Fruit fly (Drosophila melanogaster) whole organism, embryonic: ENCODE measurements around the gene CG14154.

Experiments
- Bdp1 ChIP-seq: fragments of 200-800 bp; sonication (Bioruptor generic); optimal IDR thresholded peaks from 3 replicates; lab custom pipeline; 2016; ENCODE audit warnings: missing biosample characterization, missing genetic modification characterization
- CG10654 ChIP-seq: fragments of 200-800 bp; sonication (Bioruptor generic); optimal IDR thresholded peaks from 2 replicates; lab custom pipeline; 2016; ENCODE audit warnings: missing biosample characterization, missing genetic modification characterization
- CG11398 ChIP-seq: fragments of 200-800 bp; sonication (Bioruptor generic); optimal IDR thresholded peaks from 2 replicates; lab custom pipeline; 2016; ENCODE audit warnings: missing biosample characterization, missing genetic modification characterization
- CG11504 ChIP-seq: fragments of 200-800 bp; sonication (Bioruptor generic); optimal IDR thresholded peaks from 3 replicates; lab custom pipeline; 2019; ENCODE audit warnings: missing biosample characterization, mild to moderate bottlenecking, missing genetic modification characterization, moderate library complexity
- CG1529 ChIP-seq: fragments of 200-800 bp; sonication (Bioruptor generic); optimal IDR thresholded peaks from 3 replicates; lab custom pipeline; 2018; ENCODE audit warnings: missing biosample characterization, missing genetic modification characterization
- CG18011 ChIP-seq: fragments of 200-800 bp; sonication (Bioruptor generic); optimal IDR thresholded peaks from 2 replicates; lab custom pipeline; 2017; ENCODE audit warnings: missing biosample characterization, missing genetic modification characterization, mild to moderate bottlenecking, moderate library complexity, missing genotype
- CG1832 ChIP-seq: fragments of 200-800 bp; sonication (Bioruptor generic); optimal IDR thresholded peaks from 2 replicates; lab custom pipeline; 2017; ENCODE audit warnings: missing biosample characterization, mild to moderate bottlenecking, missing genetic modification characterization, inconsistent platforms
- CG31441 ChIP-seq: fragments of 200-800 bp; sonication (Bioruptor generic); IDR thresholded peaks from 2 replicates; pipeline ENCODE4 v1.3.6; 2022; ENCODE audit warnings: missing biosample characterization, missing genetic modification characterization
- CG3163 ChIP-seq: fragments of 200-800 bp; sonication (Bioruptor generic); optimal IDR thresholded peaks from 3 replicates; lab custom pipeline; 2016; ENCODE audit warnings: missing biosample characterization, missing genetic modification characterization
- CG32772 ChIP-seq: fragments of 200-800 bp; sonication (Bioruptor generic); IDR thresholded peaks from 2 replicates; pipeline ENCODE4 v1.3.6; 2022; ENCODE audit warnings: missing biosample characterization, missing genetic modification characterization
- CG4730 ChIP-seq: fragments of 200-800 bp; sonication (Bioruptor generic); IDR thresholded peaks from 2 replicates; pipeline ENCODE4 v1.3.6; 2022; ENCODE audit warnings: missing biosample characterization, missing genetic modification characterization
- CG4820 ChIP-seq: fragments of 200-800 bp; sonication (Bioruptor generic); optimal IDR thresholded peaks from 3 replicates; lab custom pipeline; 2016; ENCODE audit warnings: missing biosample characterization, missing genetic modification characterization
- CG5953 ChIP-seq: fragments of 200-800 bp; sonication (Bioruptor generic); IDR thresholded peaks from 2 replicates; pipeline ENCODE4 v1.3.6; 2022; ENCODE audit warnings: missing biosample characterization, missing genetic modification characterization
- CG6813 ChIP-seq: fragments of 200-800 bp; sonication (Bioruptor generic); optimal IDR thresholded peaks from 2 replicates; lab custom pipeline; 2017; ENCODE audit warnings: missing biosample characterization, missing genetic modification characterization, mild to moderate bottlenecking, moderate library complexity, missing genetic modification reagents
- CG7372 ChIP-seq: fragments of 200-800 bp; sonication (Bioruptor generic); IDR thresholded peaks from 2 replicates; pipeline ENCODE4 v1.3.6; 2022; ENCODE audit warnings: missing biosample characterization, missing genetic modification characterization
- CG7556 ChIP-seq: fragments of 200-800 bp; sonication (Bioruptor generic); optimal IDR thresholded peaks from 2 replicates; lab custom pipeline; 2017; ENCODE audit warnings: missing biosample characterization, mild to moderate bottlenecking, missing genetic modification characterization
- CG7987 ChIP-seq: fragments of 200-800 bp; sonication (Bioruptor generic); optimal IDR thresholded peaks from 2 replicates; lab custom pipeline; 2018; ENCODE audit warnings: missing biosample characterization, mild to moderate bottlenecking, missing genetic modification characterization, moderate library complexity
- CG8089 ChIP-seq: fragments of 200-800 bp; sonication (Bioruptor generic); optimal IDR thresholded peaks from 3 replicates; lab custom pipeline; 2016; ENCODE audit warnings: missing biosample characterization, missing genetic modification characterization
- Camta ChIP-seq: fragments of 200-800 bp; sonication (Bioruptor generic); optimal IDR thresholded peaks from 2 replicates; lab custom pipeline; 2016; ENCODE audit warnings: missing biosample characterization, missing genetic modification characterization
- Dip2 ChIP-seq: fragments of 200-800 bp; sonication (Bioruptor generic); IDR thresholded peaks from 2 replicates; pipeline ENCODE4 v1.3.6; 2022; ENCODE audit warnings: missing biosample characterization, missing genetic modification characterization
- Doc2 ChIP-seq: fragments of 200-800 bp; sonication (Bioruptor generic); IDR thresholded peaks from 2 replicates; pipeline ENCODE4 v1.3.6; 2022; ENCODE audit warnings: missing biosample characterization, missing genetic modification characterization
- Fer1 ChIP-seq: fragments of 200-800 bp; sonication (Bioruptor generic); optimal IDR thresholded peaks from 2 replicates; lab custom pipeline; 2017; ENCODE audit warnings: missing biosample characterization, mild to moderate bottlenecking, missing genetic modification characterization
- Gug ChIP-seq: fragments of 200-800 bp; sonication (Bioruptor generic); IDR thresholded peaks from 4 replicates; pipeline ENCODE4 v1.3.6; 2022; ENCODE audit warnings: missing biosample characterization, missing genetic modification characterization
- Hey ChIP-seq: fragments of 200-800 bp; sonication (Bioruptor generic); optimal IDR thresholded peaks from 3 replicates; lab custom pipeline; 2018; ENCODE audit warnings: missing biosample characterization, mild to moderate bottlenecking, missing genetic modification characterization
- Hr78 ChIP-seq, 2 experiments: fragments of 200-800 bp in 1 of 2; fragments of >200 bp in 1 of 2; sonication (Bioruptor generic) in 1 of 2; optimal IDR thresholded peaks; 2 replicates each; lab custom pipeline; 2017 to 2019; ENCODE audit warnings: missing biosample characterization in 2 of 2, missing genetic modification characterization in 2 of 2, mild to moderate bottlenecking in 1 of 2, moderate library complexity in 1 of 2
- Max ChIP-seq: fragments of 200-800 bp; sonication (Bioruptor generic); optimal IDR thresholded peaks from 2 replicates; lab custom pipeline; 2016; ENCODE audit warnings: missing biosample characterization, mild to moderate bottlenecking, missing genetic modification characterization
- TFAM ChIP-seq: fragments of 200-800 bp; sonication (Bioruptor generic); optimal IDR thresholded peaks from 2 replicates; lab custom pipeline; 2017; ENCODE audit warnings: missing biosample characterization, missing genetic modification characterization, inconsistent platforms
- Vsx1 ChIP-seq: fragments of 200-800 bp; sonication (Bioruptor generic); optimal IDR thresholded peaks from 2 replicates; lab custom pipeline; 2017; ENCODE audit warnings: missing biosample characterization, mild to moderate bottlenecking, missing genetic modification characterization, missing genetic modification reagents
- Xrp1 ChIP-seq: fragments of 200-800 bp; sonication (Bioruptor generic); IDR thresholded peaks from 2 replicates; pipeline ENCODE4 v1.3.6; 2022; ENCODE audit warnings: missing biosample characterization, missing genetic modification characterization
- ac ChIP-seq: fragments of 200-800 bp; sonication (Bioruptor generic); optimal IDR thresholded peaks from 3 replicates; lab custom pipeline; 2017; ENCODE audit warnings: missing biosample characterization, mild to moderate bottlenecking, missing genetic modification characterization
- caup ChIP-seq: fragments of 200-800 bp; sonication (Bioruptor generic); optimal IDR thresholded peaks from 3 replicates; lab custom pipeline; 2017; ENCODE audit warnings: missing biosample characterization, mild to moderate bottlenecking, missing genetic modification characterization, moderate library complexity; ENCODE audit not compliant: severe bottlenecking
- dati ChIP-seq: fragments of 200-800 bp; sonication (Bioruptor generic); IDR thresholded peaks from 2 replicates; pipeline ENCODE4 v1.3.6; 2022; ENCODE audit warnings: missing biosample characterization, missing genetic modification characterization
- ems ChIP-seq: fragments of 200-800 bp; sonication (Bioruptor generic); optimal IDR thresholded peaks from 3 replicates; lab custom pipeline; 2016; ENCODE audit warnings: missing biosample characterization, missing genetic modification characterization
- esg ChIP-seq: fragments of 200-800 bp; sonication (Bioruptor generic); conservative IDR thresholded peaks from 2 replicates; pipeline ENCODE4 v1.3.6; 2022; ENCODE audit warnings: missing biosample characterization, missing genetic modification characterization
- eve ChIP-seq, 2 experiments: fragments of >200 bp; optimal IDR thresholded peaks; 2 replicates each; lab custom pipeline; 2017; ENCODE audit warnings: missing biosample characterization in 2 of 2, missing genetic modification characterization in 2 of 2
- exex ChIP-seq: fragments of 200-800 bp; sonication (Bioruptor generic); optimal IDR thresholded peaks from 4 replicates; lab custom pipeline; 2018; ENCODE audit warnings: missing biosample characterization, mild to moderate bottlenecking, missing genetic modification characterization, moderate library complexity
- eyg ChIP-seq: fragments of 200-800 bp; sonication (Bioruptor generic); optimal IDR thresholded peaks from 3 replicates; lab custom pipeline; 2016; ENCODE audit warnings: missing biosample characterization, missing genetic modification characterization
- gcm2 ChIP-seq: fragments of 200-800 bp; sonication (Bioruptor generic); optimal IDR thresholded peaks from 2 replicates; lab custom pipeline; 2016; ENCODE audit warnings: missing biosample characterization, missing genetic modification characterization
- jing ChIP-seq: fragments of 200-800 bp; sonication (Bioruptor generic); optimal IDR thresholded peaks from 2 replicates; lab custom pipeline; 2018; ENCODE audit warnings: missing biosample characterization, mild to moderate bottlenecking, missing genetic modification characterization
- lov ChIP-seq, 2 experiments: fragments of 200-800 bp in 1 of 2; fragments of >200 bp in 1 of 2; sonication (Bioruptor generic) in 1 of 2; IDR thresholded peaks in 1 of 2; optimal IDR thresholded peaks in 1 of 2; 2 replicates in 1 of 2; 3 replicates in 1 of 2; pipeline versions ENCODE4 v1.3.6 to Lab custom; 2017 to 2022; ENCODE audit warnings: missing biosample characterization in 1 of 2, missing genetic modification characterization in 1 of 2
- onecut ChIP-seq: fragments of 200-800 bp; sonication (Bioruptor generic); IDR thresholded peaks from 2 replicates; pipeline ENCODE4 v1.3.6; 2022; ENCODE audit warnings: missing biosample characterization, missing genetic modification characterization
- p53 ChIP-seq: fragments of 200-800 bp; sonication (Bioruptor generic); optimal IDR thresholded peaks from 2 replicates; lab custom pipeline; 2016; ENCODE audit warnings: missing biosample characterization, missing genetic modification characterization
- pfk ChIP-seq: fragments of 200-800 bp; sonication (Bioruptor generic); optimal IDR thresholded peaks from 2 replicates; lab custom pipeline; 2018; ENCODE audit warnings: missing biosample characterization, mild to moderate bottlenecking, missing genetic modification characterization, moderate library complexity
- row ChIP-seq: fragments of 200-800 bp; sonication (Bioruptor generic); IDR thresholded peaks from 3 replicates; pipeline ENCODE4 v1.3.6; 2022; ENCODE audit warnings: missing biosample characterization, missing genetic modification characterization
- sisA ChIP-seq: fragments of 200-800 bp; sonication (Bioruptor generic); IDR thresholded peaks from 2 replicates; pipeline ENCODE4 v1.3.6; 2022; ENCODE audit warnings: missing biosample characterization, missing genetic modification characterization
- slp2 ChIP-seq: fragments of 200-800 bp; sonication (Bioruptor generic); optimal IDR thresholded peaks from 2 replicates; lab custom pipeline; 2016; ENCODE audit warnings: missing biosample characterization, missing genetic modification characterization
- zen2 ChIP-seq: fragments of 200-800 bp; sonication (Bioruptor generic); IDR thresholded peaks from 3 replicates; pipeline ENCODE4 v1.3.6; 2022; ENCODE audit warnings: missing biosample characterization, missing genetic modification characterization; ENCODE audit not compliant: partially characterized antibody
- zfh1 ChIP-seq: fragments of 200-800 bp; sonication (Bioruptor generic); IDR thresholded peaks from 3 replicates; pipeline ENCODE4 v1.3.6; 2022; ENCODE audit warnings: missing biosample characterization, missing genetic modification characterization

The CG14154 gene

DNA sequence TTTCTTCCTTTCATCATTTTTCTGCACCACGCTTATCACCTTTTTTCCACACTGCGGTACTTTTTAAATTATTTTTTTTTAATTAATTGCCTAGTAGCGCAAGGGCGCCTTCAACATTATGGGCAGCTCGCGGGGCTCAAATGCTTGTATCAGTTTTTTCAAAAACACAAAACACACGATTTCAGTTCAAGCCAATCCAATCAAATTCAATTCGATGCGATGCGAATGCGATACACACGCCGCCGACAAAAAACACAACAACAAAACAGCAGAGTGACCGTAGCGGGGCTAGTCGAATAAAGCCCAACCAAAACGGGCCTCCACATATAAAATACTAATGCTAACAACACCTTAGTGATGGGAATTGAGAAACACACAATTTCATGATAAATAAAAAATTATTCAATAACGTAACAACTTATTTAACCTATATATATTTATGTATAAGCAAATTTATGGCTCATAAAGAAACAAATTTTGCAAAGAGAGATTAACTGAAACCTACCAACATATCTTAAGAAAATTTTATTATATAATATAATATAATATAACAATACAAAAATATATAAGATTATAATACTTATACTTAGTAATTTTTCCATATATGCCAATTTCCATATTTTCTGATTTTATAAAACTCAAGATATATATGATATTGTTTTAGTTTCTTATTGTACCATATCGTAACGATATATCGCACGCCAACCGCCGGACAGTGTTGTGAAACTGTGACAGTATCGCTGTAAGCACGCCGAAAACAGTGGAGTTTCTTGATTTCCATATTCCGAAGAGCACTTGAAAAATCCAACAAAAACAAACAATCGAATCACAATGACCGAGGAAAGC lies 19.3 kb downstream of the CG14154 start, which contains the start of the genes CG32066 and CG8003 (continued):
- no peak for TF ChIP-seq ems
- TF ChIP-seq dati (GFP tag; lab: Robert Waterston, UW), result no peak
- no peak for TF ChIP-seq eyg (GFP tag; lab: Kevin White, UChicago)
- TF ChIP-seq CG1529, result peak; percentile 28
- TF ChIP-seq Dip2 (GFP tag; lab: Robert Waterston, UW), result no peak
- TF ChIP-seq CG6813 (GFP tag; lab: Kevin White, UChicago), result peak; percentile 9
- TF ChIP-seq CG8089 (GFP tag; lab: Kevin White, UChicago), result no peak
- TF ChIP-seq CG32772, result no peak
- peak; percentile 10 for TF ChIP-seq Max (GFP tag; lab: Kevin White, UChicago)
- no peak; the same call in 2 of the 3 replicates for TF ChIP-seq zen2
- TF ChIP-seq CG10654 (GFP tag; lab: Kevin White, UChicago), result no peak
- no peak for TF ChIP-seq esg (GFP tag; lab: Robert Waterston, UW)
- TF ChIP-seq Doc2, result no peak
- no peak for TF ChIP-seq Hr78 (GFP tag; optimal IDR thresholded peaks at IDR 0.05; lab: Kevin White, UChicago)
- TF ChIP-seq CG11504 (tag; lab: Kevin White, UChicago), result peak; percentile 50
- peak; percentile 67; the same call in 2 of the 4 replicates for TF ChIP-seq Gug (GFP tag; lab: Robert Waterston, UW)
- TF ChIP-seq gcm2 (GFP tag; lab: Kevin White, UChicago), result no peak
- no peak for TF ChIP-seq CG1832 (GFP tag; lab: Kevin White, UChicago)
- no peak for TF ChIP-seq Camta (GFP tag; lab: Kevin White, UChicago)
- peak; percentile 5 for TF ChIP-seq caup (GFP tag; lab: Kevin White, UChicago)
- TF ChIP-seq jing, result no peak
- peak; percentile 17 for TF ChIP-seq ac (GFP tag; lab: Kevin White, UChicago)
- peak; percentile 27; the same call in 1 of the 2 replicates for TF ChIP-seq CG31441
- TF ChIP-seq onecut (GFP tag; lab: Robert Waterston, UW), result 0 out of 2 replicates have a peak, but pooled peaks have one; percentile 9
- peak; percentile 51; the same call in 2 of the 3 replicates for TF ChIP-seq zfh1
- TF ChIP-seq CG11398 (GFP tag; lab: Kevin White, UChicago), result no peak
- TF ChIP-seq TFAM (GFP tag; lab: Kevin White, UChicago), result no peak
- TF ChIP-seq CG4730 (GFP tag; lab: Robert Waterston, UW), result no peak
- TF ChIP-seq Bdp1, result no peak
- TF ChIP-seq eve (GFP tag; optimal IDR thresholded peaks at IDR 0.05; lab: Kevin White, UChicago), result peak in 1 of 2 experiments; percentile 70
- no peak for TF ChIP-seq pfk (GFP tag; lab: Kevin White, UChicago)
- TF ChIP-seq CG5953 (GFP tag; lab: Robert Waterston, UW), result 0 out of 2 replicates have a peak, but pooled peaks have one; percentile 25
- TF ChIP-seq Vsx1 (GFP tag; lab: Kevin White, UChicago), result no peak
- peak; percentile 20 for TF ChIP-seq slp2 (GFP tag; lab: Kevin White, UChicago)
- peak; percentile 68 for TF ChIP-seq Fer1
- peak; percentile 82 for TF ChIP-seq row
- peak; percentile 54 for TF ChIP-seq CG7556 (GFP tag; lab: Kevin White, UChicago)
- peak; percentile 56 for TF ChIP-seq CG4820
- TF ChIP-seq Xrp1 (GFP tag; lab: Robert Waterston, UW), result no peak
- peak; percentile 15 for TF ChIP-seq exex (tag; lab: Kevin White, UChicago)
- no peak for TF ChIP-seq p53 (GFP tag; lab: Kevin White, UChicago)
- TF ChIP-seq sisA (GFP tag; lab: Robert Waterston, UW), result no peak
- no peak for TF ChIP-seq CG3163
- TF ChIP-seq CG7987 (GFP tag; lab: Kevin White, UChicago), result peak; percentile 66
- TF ChIP-seq CG7372, result no peak
- no peak for TF ChIP-seq Hey (tag; lab: Kevin White, UChicago)
- no peak for TF ChIP-seq CG18011 (GFP tag; lab: Kevin White, UChicago)
- TF ChIP-seq lov (optimal IDR thresholded peaks at IDR 0.05; lab: Kevin White, UChicago), result no peak
- TF ChIP-seq lov (GFP tag; IDR thresholded peaks at IDR 0.05; lab: Robert Waterston, UW), result no peak
